Fruit fly (Drosophila melanogaster): ENCODE measurements around the gene Kif19A.
A peak's percentile ranks its signal among the peaks of the same experiment; 100 is the strongest.

The Kif19A gene

dm6 chr3R:14095428-14095827, 22.8 kb downstream of the Kif19A start (continued):
- TF ChIP-seq Atf3 (GFP tag; optimal IDR thresholded peaks at IDR 0.05) (no peak), pan (optimal IDR thresholded peaks at IDR 0.05) (no peak), pan (GFP tag; optimal IDR thresholded peaks at IDR 0.05 in 1 of 2, IDR thresholded peaks at IDR 0.05 in 1 of 2) (peak in 1 of 2 experiments; percentile 62), CG10366 (GFP tag; IDR thresholded peaks at IDR 0.05) (peak; percentile 39; the same call in 1 of the 2 replicates), bsh (GFP tag; optimal IDR thresholded peaks at IDR 0.05) (peak in 1 of 2 experiments; percentile 60), run (tag; optimal IDR thresholded peaks at IDR 0.05) (no peak), CG11560 (tag; IDR thresholded peaks at IDR 0.05) (no peak), btn (GFP tag; optimal IDR thresholded peaks at IDR 0.05) (no peak), dmrt99B (tag; optimal IDR thresholded peaks at IDR 0.05) (peak; percentile 78), Max (GFP tag; optimal IDR thresholded peaks at IDR 0.05) (no peak), BEAF-32 (GFP tag; optimal IDR thresholded peaks at IDR 0.05) (peak; percentile 9), ranshi (GFP tag; IDR thresholded peaks at IDR 0.05) (0 out of 2 replicates have a peak, but pooled peaks have one; percentile 13), Gsc (GFP tag; IDR thresholded peaks at IDR 0.05) (no peak), CG14710 (tag; optimal IDR thresholded peaks at IDR 0.05) (peak; percentile 28), CG17612 (GFP tag; IDR thresholded peaks at IDR 0.05) (no peak), kah (GFP tag; optimal IDR thresholded peaks at IDR 0.05) (peak; percentile 17), her (GFP tag; optimal IDR thresholded peaks at IDR 0.05) (no peak), CG6175 (GFP tag; IDR thresholded peaks at IDR 0.05) (no peak), Bgb (GFP tag; IDR thresholded peaks at IDR 0.05; ENCODE audit: partially characterized antibody) (no peak), CG32532 (GFP tag; IDR thresholded peaks at IDR 0.05) (peak; percentile 52; the same call in 1 of the 2 replicates), lmd (GFP tag; IDR thresholded peaks at IDR 0.05) (peak; percentile 60), Med (GFP tag) (peak; percentile 74), CG10543 (GFP tag; optimal IDR thresholded peaks at IDR 0.05) (no peak), D19A (tag; optimal IDR thresholded peaks at IDR 0.05) (peak; percentile 42), CG10979 (tag; optimal IDR thresholded peaks at IDR 0.05) (peak; percentile 57), CG12391 (tag; optimal IDR thresholded peaks at IDR 0.05) (peak; percentile 60), luna (GFP tag; optimal IDR thresholded peaks at IDR 0.05) (no peak), CG17829 (tag; optimal IDR thresholded peaks at IDR 0.05) (peak; percentile 37), caup (GFP tag; optimal IDR thresholded peaks at IDR 0.05; ENCODE audit: severe bottlenecking) (no peak), NfI (GFP tag; optimal IDR thresholded peaks at IDR 0.05) (peak; percentile 4), CG12219 (GFP tag; optimal IDR thresholded peaks at IDR 0.05) (peak; percentile 28), trem (tag; optimal IDR thresholded peaks at IDR 0.05) (peak; percentile 24), exex (tag; optimal IDR thresholded peaks at IDR 0.05) (no peak), Scr (GFP tag; IDR thresholded peaks at IDR 0.05; ENCODE audit: partially characterized antibody) (no peak), ind (GFP tag; optimal IDR thresholded peaks at IDR 0.05) (peak; percentile 33), CG12744 (GFP tag; optimal IDR thresholded peaks at IDR 0.05) (no peak), CrebB (tag; optimal IDR thresholded peaks at IDR 0.05) (no peak), MESR4 (GFP tag; optimal IDR thresholded peaks at IDR 0.05) (no peak), CG13123 (GFP tag; optimal IDR thresholded peaks at IDR 0.05) (no peak), gfzf (GFP tag; optimal IDR thresholded peaks at IDR 0.05) (no peak), esg (GFP tag; conservative IDR thresholded peaks at IDR 0.05) (peak; percentile 41), CG17568 (GFP tag; optimal IDR thresholded peaks at IDR 0.05) (no peak), org-1 (GFP tag; optimal IDR thresholded peaks at IDR 0.05) (no peak), zen (tag; optimal IDR thresholded peaks at IDR 0.05) (no peak), Hsf (GFP tag; optimal IDR thresholded peaks at IDR 0.05) (peak; percentile 25), CG14965 (GFP tag; optimal IDR thresholded peaks at IDR 0.05; ENCODE audit: borderline replicate concordance) (no peak), CG1233 (GFP tag; optimal IDR thresholded peaks at IDR 0.05) (peak; percentile 32), fd64A (GFP tag; optimal IDR thresholded peaks at IDR 0.05) (no peak), Kr (GFP tag; optimal IDR thresholded peaks at IDR 0.05) (no peak), scrt (GFP tag; optimal IDR thresholded peaks at IDR 0.05) (peak; percentile 26)
